Worm (Caenorhabditis elegans) whole organism, late embryonic: ENCODE results near the gene srlf-37.

Source experiments
- K09A11.1 ChIP-seq: sonication (generic microtip); optimal IDR thresholded peaks from 2 replicates; lab custom pipeline; 2017; ENCODE audit warnings: antibody characterized with exemption, mild to moderate bottlenecking, missing genetic modification characterization, missing compliant biosample characterization; ENCODE audit not compliant: insufficient read depth
- Y22D7AL.16 ChIP-seq: sonication (generic microtip); optimal IDR thresholded peaks from 2 replicates; lab custom pipeline; 2016; ENCODE audit warnings: missing genetic modification characterization, missing compliant biosample characterization
- ceh-18 ChIP-seq: sonication (generic microtip); optimal IDR thresholded peaks from 2 replicates; lab custom pipeline; 2016; ENCODE audit warnings: missing genetic modification characterization, missing compliant biosample characterization
- che-1 ChIP-seq: sonication (generic microtip); optimal IDR thresholded peaks from 2 replicates; lab custom pipeline; 2016; ENCODE audit warnings: mild to moderate bottlenecking, missing genetic modification characterization, missing compliant biosample characterization
- dmd-4 ChIP-seq: sonication (generic microtip); optimal IDR thresholded peaks from 2 replicates; lab custom pipeline; 2016; ENCODE audit warnings: borderline replicate concordance, missing genetic modification characterization, missing compliant biosample characterization
- fax-1 ChIP-seq: sonication (generic microtip); optimal IDR thresholded peaks from 2 replicates; lab custom pipeline; 2016; ENCODE audit warnings: missing genotype, missing genetic modification characterization, missing compliant biosample characterization
- fkh-6 ChIP-seq: sonication (generic microtip); optimal IDR thresholded peaks from 2 replicates; lab custom pipeline; 2016; ENCODE audit warnings: missing genetic modification characterization, missing compliant biosample characterization
- gmeb-2 ChIP-seq: sonication (generic microtip); optimal IDR thresholded peaks from 2 replicates; lab custom pipeline; 2016; ENCODE audit warnings: missing genetic modification characterization, inconsistent platforms, missing compliant biosample characterization
- hlh-30 ChIP-seq: sonication (generic microtip); optimal IDR thresholded peaks from 2 replicates; lab custom pipeline; 2017; ENCODE audit warnings: antibody characterized with exemption, missing genetic modification characterization, missing compliant biosample characterization; ENCODE audit not compliant: insufficient read depth
- hlh-8 ChIP-seq: sonication (generic microtip); optimal IDR thresholded peaks from 2 replicates; lab custom pipeline; 2016; ENCODE audit warnings: missing genotype, missing genetic modification characterization, missing compliant biosample characterization
- lim-6 ChIP-seq: sonication (generic microtip); optimal IDR thresholded peaks from 2 replicates; lab custom pipeline; 2016; ENCODE audit warnings: missing genetic modification characterization, missing compliant biosample characterization
- nfya-1 ChIP-seq: sonication (generic microtip); optimal IDR thresholded peaks from 2 replicates; lab custom pipeline; 2017; ENCODE audit warnings: missing genetic modification characterization, mild to moderate bottlenecking, missing compliant biosample characterization, antibody characterized with exemption, moderate library complexity
- nhr-11 ChIP-seq: fragments of 150-350 bp; optimal IDR thresholded peaks from 2 replicates; lab custom pipeline; 2014; ENCODE audit warnings: missing biosample characterization, missing genetic modification characterization
- npax-4 ChIP-seq: sonication (generic microtip); optimal IDR thresholded peaks from 2 replicates; lab custom pipeline; 2016; ENCODE audit warnings: missing genetic modification characterization, missing compliant biosample characterization
- odd-2 ChIP-seq: sonication (generic microtip); optimal IDR thresholded peaks from 2 replicates; lab custom pipeline; 2017; ENCODE audit warnings: antibody characterized with exemption, mild to moderate bottlenecking, missing genetic modification characterization, missing compliant biosample characterization
- pha-2 ChIP-seq: sonication (generic microtip); optimal IDR thresholded peaks from 2 replicates; lab custom pipeline; 2017; ENCODE audit warnings: mild to moderate bottlenecking, missing genetic modification characterization, missing compliant biosample characterization
- pha-4 ChIP-seq: fragments of 150-350 bp; optimal IDR thresholded peaks from 2 replicates; lab custom pipeline; 2018; ENCODE audit warnings: missing biosample characterization, missing genetic modification reagents, missing genetic modification characterization
- pros-1 ChIP-seq: fragments of 150-350 bp; optimal IDR thresholded peaks from 2 replicates; lab custom pipeline; 2014; ENCODE audit warnings: missing biosample characterization, missing genetic modification reagents, missing genetic modification characterization
- ref-2 ChIP-seq: sonication (generic microtip); optimal IDR thresholded peaks from 2 replicates; lab custom pipeline; 2016; ENCODE audit warnings: missing genetic modification characterization, missing compliant biosample characterization
- sdc-2 ChIP-seq: sonication (generic microtip); optimal IDR thresholded peaks from 2 replicates; lab custom pipeline; 2016; ENCODE audit warnings: missing genotype, missing genetic modification characterization, missing compliant biosample characterization
- sox-2 ChIP-seq: fragments of 200-800 bp; sonication (Bioruptor generic); IDR thresholded peaks from 2 replicates; pipeline ENCODE4 v1.3.6; 2022; ENCODE audit warnings: missing genetic modification reagents, missing genetic modification characterization, missing compliant biosample characterization
- unc-3 ChIP-seq, 2 experiments: fragments of 200-800 bp in 1 of 2; sonication (Bioruptor generic) in 1 of 2; sonication (generic microtip) in 1 of 2; conservative IDR thresholded peaks in 1 of 2; optimal IDR thresholded peaks in 1 of 2; 2 replicates each; pipeline versions ENCODE4 v1.3.6 to Lab custom; 2016 to 2022; ENCODE audit warnings: missing compliant biosample characterization in 2 of 2, missing genetic modification characterization in 2 of 2, missing genetic modification reagents in 1 of 2
- unc-55 ChIP-seq: sonication (generic microtip); optimal IDR thresholded peaks from 2 replicates; lab custom pipeline; 2017; ENCODE audit warnings: missing biosample characterization, missing genetic modification reagents, missing genetic modification characterization
- zip-5 ChIP-seq: sonication (generic microtip); optimal IDR thresholded peaks from 2 replicates; lab custom pipeline; 2016; ENCODE audit warnings: missing genetic modification characterization, missing compliant biosample characterization

srlf-37 gene

DNA sequence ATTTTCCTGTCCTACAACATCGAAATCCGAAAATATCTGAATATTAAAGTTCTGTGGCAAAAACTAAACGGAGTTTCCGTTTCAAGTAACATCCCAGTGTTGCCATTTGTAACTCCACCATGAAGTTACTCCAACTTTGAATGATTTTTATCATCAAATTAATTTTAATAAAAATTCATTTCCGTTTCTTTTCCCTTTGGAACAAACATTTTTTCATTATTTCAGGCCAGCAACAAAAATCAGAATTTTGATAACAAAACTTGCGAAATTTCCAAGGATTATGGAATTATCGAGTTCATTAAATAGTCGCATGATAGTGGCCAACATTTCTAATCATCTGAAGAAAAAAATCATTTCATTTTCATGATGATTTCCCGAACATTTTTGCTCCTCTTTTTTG is 41.2 kb downstream of the srlf-37 start, which contains the start of gene C14C6.2:
Gene C14C6.2 (plus strand): TSS at position 301 of the 400 bp plus-strand sequence.
- TF ChIP-seq gmeb-2 (tag; lab: Kevin White, UChicago): no peak
- no peak for TF ChIP-seq nfya-1
- no peak for TF ChIP-seq sox-2 (GFP tag; lab: Robert Waterston, UW)
- TF ChIP-seq Y22D7AL.16 (tag; lab: Kevin White, UChicago): no peak

- TF ChIP-seq npax-4 (no peak), pha-4 (no peak), zip-5 (tag; lab: Kevin White, UChicago) (no peak), fkh-6 (tag; lab: Kevin White, UChicago) (no peak), Y22D7AL.16 (tag; lab: Kevin White, UChicago) (no peak), pros-1 (no peak), pha-2 (tag; lab: Kevin White, UChicago) (no peak), sdc-2 (tag; lab: Kevin White, UChicago) (no peak), ceh-18 (tag; lab: Kevin White, UChicago) (no peak), nfya-1 (no peak), unc-3 (GFP tag; conservative IDR thresholded peaks at IDR 0.05; lab: Robert Waterston, UW) (no peak), unc-3 (tag; optimal IDR thresholded peaks at IDR 0.05; lab: Kevin White, UChicago) (no peak), hlh-30 (tag; lab: Kevin White, UChicago) (no peak), K09A11.1 (tag; lab: Kevin White, UChicago) (no peak)
Measured at ce11 chrV:559940-560339, 44.1 kb downstream of the srlf-37 start, which contains the start of gene srx-7. Gene srx-7 (plus strand): TSS chrV:560195.

ce11 chrV:556055-556454 is 48.0 kb downstream of the srlf-37 start, which contains the start of gene srx-8:
Gene srx-8 (minus strand): TSS chrV:556155.
- no peak for TF ChIP-seq dmd-4 (tag; lab: Kevin White, UChicago)
- no peak for TF ChIP-seq unc-55
- no peak for TF ChIP-seq che-1 (tag; lab: Kevin White, UChicago)
- TF ChIP-seq hlh-8: no peak
- no peak for TF ChIP-seq fax-1 (tag; lab: Kevin White, UChicago)
- no peak for TF ChIP-seq odd-2
- no peak for TF ChIP-seq ceh-18 (tag; lab: Kevin White, UChicago)
- TF ChIP-seq ref-2: no peak
- TF ChIP-seq nhr-11 (tag; lab: Kevin White, UChicago): no peak
- TF ChIP-seq lim-6 (tag; lab: Kevin White, UChicago): no peak
- TF ChIP-seq, all 69 proteins: peak for 0
